Fruit fly (Drosophila melanogaster): ENCODE measurements around the gene CASK.
A peak's percentile ranks its signal among the peaks of the same experiment; 100 is the strongest.

Gene CASK

DNA sequence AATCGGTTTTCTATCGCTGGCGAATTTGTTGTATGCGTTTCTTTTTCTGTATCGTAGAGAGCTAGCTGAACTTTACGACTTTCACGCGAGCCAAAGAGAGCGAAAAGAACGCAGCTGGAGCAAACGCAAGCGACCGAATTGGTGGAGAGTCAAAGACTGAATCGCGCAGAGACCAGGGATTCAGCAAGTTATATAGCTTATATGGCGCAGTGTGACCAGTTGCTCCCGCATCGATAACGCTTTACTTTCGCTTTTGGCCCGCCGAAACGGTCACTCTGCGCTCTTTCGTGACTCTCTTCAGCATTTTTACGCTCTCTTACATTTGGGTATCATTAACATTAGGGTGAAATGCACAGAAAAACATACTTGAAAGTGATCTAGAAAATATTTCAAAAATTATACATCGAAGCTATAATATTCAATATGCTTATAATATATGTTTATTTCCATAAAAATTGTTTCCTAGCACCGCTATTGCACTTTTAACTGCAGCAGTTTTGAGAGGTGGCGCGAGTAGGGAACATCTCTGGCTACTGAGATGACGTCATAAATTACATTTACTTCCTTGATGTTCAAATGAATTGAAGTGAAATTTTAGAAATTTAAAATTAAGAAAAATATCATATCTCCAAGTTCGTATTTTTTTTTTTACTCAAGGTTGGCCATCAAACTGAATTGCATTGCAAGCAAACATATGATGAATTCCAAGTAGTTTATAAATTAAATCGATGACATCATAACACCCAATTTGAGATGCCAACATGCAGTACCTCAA is 33.8 kb upstream of the CASK start, which contains the start of gene glec (continued):
- peak; percentile 61 for TF ChIP-seq Hmr (GFP tag; optimal IDR thresholded peaks at IDR 0.05)
- TF ChIP-seq CG1529 (GFP tag; optimal IDR thresholded peaks at IDR 0.05) = no peak
- peak; percentile 31 for TF ChIP-seq lilli (GFP tag; optimal IDR thresholded peaks at IDR 0.05)
- TF ChIP-seq zen2 (GFP tag; IDR thresholded peaks at IDR 0.05; ENCODE audit: partially characterized antibody) = peak; percentile 42; the same call in 1 of the 3 replicates
- 0 out of 2 replicates have a peak, but pooled peaks have one; percentile 4 for TF ChIP-seq Ada2b (GFP tag; IDR thresholded peaks at IDR 0.05)
- TF ChIP-seq CTCF (GFP tag; optimal IDR thresholded peaks at IDR 0.05) = peak; percentile 19
- TF ChIP-seq CG17328 (GFP tag; IDR thresholded peaks at IDR 0.05) = peak; percentile 45; the same call in 1 of the 2 replicates
- no peak for TF ChIP-seq Dip2 (GFP tag; IDR thresholded peaks at IDR 0.05)
- peak; percentile 16 for TF ChIP-seq trem (tag; optimal IDR thresholded peaks at IDR 0.05)
- TF ChIP-seq CG17802 (tag; optimal IDR thresholded peaks at IDR 0.05) = no peak
- peak; percentile 8 for TF ChIP-seq B-H2 (GFP tag; optimal IDR thresholded peaks at IDR 0.05)
- TF ChIP-seq ftz-f1 (GFP tag; optimal IDR thresholded peaks at IDR 0.05) = peak; percentile 76
- TF ChIP-seq tgo (GFP tag; IDR thresholded peaks at IDR 0.05) = 0 out of 3 replicates have a peak, but pooled peaks have one; percentile 31
- no peak for TF ChIP-seq Camta (GFP tag; optimal IDR thresholded peaks at IDR 0.05)
- no peak for TF ChIP-seq D19B (GFP tag; optimal IDR thresholded peaks at IDR 0.05)
- TF ChIP-seq CG11247 (GFP tag; IDR thresholded peaks at IDR 0.05) = no peak; the same call in 1 of the 2 replicates
- no peak for TF ChIP-seq chif (GFP tag; optimal IDR thresholded peaks at IDR 0.05)
- TF ChIP-seq Atf3 (GFP tag; optimal IDR thresholded peaks at IDR 0.05) = peak; percentile 36
- TF ChIP-seq CG15269 (tag; optimal IDR thresholded peaks at IDR 0.05) = no peak
- TF ChIP-seq CG11093 (GFP tag; IDR thresholded peaks at IDR 0.05) = no peak
- peak; percentile 40 for TF ChIP-seq CG1647 (GFP tag; optimal IDR thresholded peaks at IDR 0.05)
- no peak for TF ChIP-seq Poxn (GFP tag; IDR thresholded peaks at IDR 0.05)
- TF ChIP-seq cato (GFP tag; optimal IDR thresholded peaks at IDR 0.05; ENCODE audit: borderline replicate concordance) = no peak
- TF ChIP-seq btn (GFP tag; optimal IDR thresholded peaks at IDR 0.05) = no peak
- peak; percentile 32; the same call in 1 of the 2 replicates for TF ChIP-seq gsb (GFP tag; IDR thresholded peaks at IDR 0.05)
- TF ChIP-seq CG10959 (GFP tag; IDR thresholded peaks at IDR 0.05) = no peak
- TF ChIP-seq ro (GFP tag; IDR thresholded peaks at IDR 0.05) = no peak
- TF ChIP-seq phol (tag; optimal IDR thresholded peaks at IDR 0.05) = peak; percentile 26
- peak; percentile 36 for TF ChIP-seq Sox102F (GFP tag; optimal IDR thresholded peaks at IDR 0.05)
- TF ChIP-seq klu (GFP tag; IDR thresholded peaks at IDR 0.05) = no peak
- no peak for TF ChIP-seq eyg (GFP tag; optimal IDR thresholded peaks at IDR 0.05)
- TF ChIP-seq CG9609 (GFP tag; optimal IDR thresholded peaks at IDR 0.05) = no peak
- peak; percentile 53 for TF ChIP-seq pfk (GFP tag; optimal IDR thresholded peaks at IDR 0.05)
- peak; percentile 38 for TF ChIP-seq CG11696 (GFP tag; IDR thresholded peaks at IDR 0.05)
- TF ChIP-seq hb (GFP tag; IDR thresholded peaks at IDR 0.05; ENCODE audit: partially characterized antibody) = no peak
- no peak for TF ChIP-seq CG16863 (GFP tag; optimal IDR thresholded peaks at IDR 0.05)
- TF ChIP-seq eve (GFP tag; optimal IDR thresholded peaks at IDR 0.05) = peak in 1 of 2 experiments; percentile 93
- no peak for TF ChIP-seq h (optimal IDR thresholded peaks at IDR 0.05)
- TF ChIP-seq scrt (GFP tag; optimal IDR thresholded peaks at IDR 0.05) = peak; percentile 21
- TF ChIP-seq HLH54F (GFP tag; optimal IDR thresholded peaks at IDR 0.05) = peak; percentile 14
- TF ChIP-seq CG10565 (GFP tag; optimal IDR thresholded peaks at IDR 0.05) = no peak
- peak; percentile 48; the same call in 1 of the 2 replicates for TF ChIP-seq tna (GFP tag; IDR thresholded peaks at IDR 0.05; ENCODE audit: partially characterized antibody)
- TF ChIP-seq CG33557 (GFP tag; optimal IDR thresholded peaks at IDR 0.05) = peak; percentile 37
- TF ChIP-seq MTF-1 (GFP tag; optimal IDR thresholded peaks at IDR 0.05; ENCODE audit: borderline replicate concordance) = peak; percentile 67
- peak; percentile 9 for TF ChIP-seq Myb (GFP tag; optimal IDR thresholded peaks at IDR 0.05)
- no peak for TF ChIP-seq nerfin-1 (tag; optimal IDR thresholded peaks at IDR 0.05)
- peak; percentile 45; the same call in 1 of the 2 replicates for TF ChIP-seq Adf1 (GFP tag; IDR thresholded peaks at IDR 0.05)
- TF ChIP-seq twi (tag; optimal IDR thresholded peaks at IDR 0.05) = no peak
- TF ChIP-seq CG6689 (GFP tag; IDR thresholded peaks at IDR 0.05) = peak; percentile 99
- TF ChIP-seq GATAe (GFP tag; conservative IDR thresholded peaks at IDR 0.05) = no peak
